Fruit fly (Drosophila melanogaster): Measurements from ENCODE around the gene Itgbn.

The Itgbn gene

DNA sequence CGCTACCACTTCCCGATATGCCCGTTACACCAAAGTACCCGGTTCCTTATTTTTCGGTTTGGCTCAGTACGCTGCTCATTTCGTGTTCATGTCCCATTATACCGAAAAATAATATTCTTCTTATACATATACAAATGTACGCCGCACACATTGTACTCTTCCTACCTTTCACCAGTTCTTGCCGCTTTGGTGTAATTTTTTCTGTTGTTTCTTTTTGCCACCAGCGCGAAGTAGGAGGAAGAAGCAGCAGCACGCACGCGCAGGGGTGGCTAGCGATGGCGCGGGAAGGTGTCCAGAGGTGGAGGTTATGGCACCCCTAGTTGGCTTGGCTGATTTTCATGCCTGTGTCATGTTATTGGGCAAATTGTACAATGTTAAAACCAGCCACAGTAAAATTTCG, 19.5 kb upstream of the Itgbn start:
- TF ChIP-seq gl (tag; optimal IDR thresholded peaks at IDR 0.05): no peak
- no peak for TF ChIP-seq CG14655 (GFP tag; optimal IDR thresholded peaks at IDR 0.05)
- TF ChIP-seq EcR (GFP tag; optimal IDR thresholded peaks at IDR 0.05): no peak
- TF ChIP-seq Pif1A (GFP tag; optimal IDR thresholded peaks at IDR 0.05): no peak
- no peak for TF ChIP-seq CG9948 (tag; optimal IDR thresholded peaks at IDR 0.05)
- TF ChIP-seq rn (GFP tag; IDR thresholded peaks at IDR 0.05): no peak
- no peak for TF ChIP-seq CG17806 (tag; optimal IDR thresholded peaks at IDR 0.05)
- no peak for TF ChIP-seq Pif1B (GFP tag; optimal IDR thresholded peaks at IDR 0.05)

DNA sequence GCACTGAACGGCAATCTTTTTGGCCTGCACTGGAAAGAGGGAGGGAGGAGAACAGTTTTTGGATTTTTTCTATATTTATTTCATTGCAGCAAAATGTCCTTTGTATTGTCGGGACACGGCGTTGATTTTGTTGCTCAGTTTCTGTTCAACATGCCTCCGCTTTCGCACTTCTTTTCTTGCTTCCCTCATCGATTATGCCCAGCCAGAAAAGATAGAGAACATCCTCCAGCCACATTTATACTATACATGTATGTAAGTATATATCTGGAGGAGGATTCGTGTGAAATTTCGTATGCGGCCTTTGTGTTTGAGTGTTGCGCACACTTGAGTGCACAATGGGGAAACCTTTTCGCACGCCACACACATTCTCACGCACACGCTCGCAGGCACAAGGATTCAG, 18.4 kb upstream of the Itgbn start:
- no peak for TF ChIP-seq Pif1A (GFP tag; optimal IDR thresholded peaks at IDR 0.05)
- no peak for TF ChIP-seq CG12605 (GFP tag; IDR thresholded peaks at IDR 0.05)
- no peak for TF ChIP-seq CG14655 (GFP tag; optimal IDR thresholded peaks at IDR 0.05)
- no peak for TF ChIP-seq CG13204 (GFP tag; optimal IDR thresholded peaks at IDR 0.05)
- no peak for TF ChIP-seq CG32121 (GFP tag; IDR thresholded peaks at IDR 0.05)
- TF ChIP-seq CG4496 (GFP tag; IDR thresholded peaks at IDR 0.05): no peak
- no peak for TF ChIP-seq CG8301 (tag; optimal IDR thresholded peaks at IDR 0.05)
- TF ChIP-seq CG15710 (tag; optimal IDR thresholded peaks at IDR 0.05): no peak
- no peak for TF ChIP-seq gl (tag; optimal IDR thresholded peaks at IDR 0.05)
- TF ChIP-seq Snoo (tag; optimal IDR thresholded peaks at IDR 0.05): no peak
- no peak for TF ChIP-seq CG34367 (tag; optimal IDR thresholded peaks at IDR 0.05)

DNA sequence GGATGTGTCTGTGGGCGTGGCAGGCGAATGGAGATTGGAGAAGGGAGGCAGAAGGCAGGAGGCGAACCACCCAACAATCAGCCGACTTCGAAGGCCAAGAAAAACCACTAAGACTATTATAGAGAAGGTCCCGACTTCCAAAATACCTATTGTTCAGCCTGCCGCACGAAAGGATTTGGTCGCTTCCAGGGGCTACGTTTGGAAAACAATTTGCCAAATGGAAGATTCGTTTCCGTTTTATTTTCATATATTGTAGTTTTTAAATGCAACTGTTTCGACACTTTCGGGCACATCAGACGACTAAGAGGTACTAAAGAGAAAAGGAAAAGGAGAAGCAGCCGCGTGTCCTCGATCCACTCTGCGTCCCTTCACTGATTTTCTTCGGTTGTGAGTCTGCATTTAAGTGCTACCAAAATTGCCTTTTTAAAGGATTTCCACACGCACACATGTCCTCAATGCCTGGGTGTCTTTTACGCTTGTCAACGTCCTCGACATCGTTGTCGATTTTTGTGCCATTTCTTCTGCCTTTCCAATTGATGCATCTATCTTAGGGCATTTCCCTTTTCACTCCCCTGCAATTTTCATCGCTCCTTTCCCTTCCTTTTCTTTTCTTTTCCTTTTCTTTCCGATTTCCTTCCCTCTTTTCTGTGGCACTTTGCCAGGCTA, 17.0 kb upstream of the Itgbn start:
- TF ChIP-seq Pif1B (GFP tag; optimal IDR thresholded peaks at IDR 0.05): no peak
- TF ChIP-seq CG32121 (GFP tag; IDR thresholded peaks at IDR 0.05): no peak
- TF ChIP-seq CG14655 (GFP tag; optimal IDR thresholded peaks at IDR 0.05): no peak
- 0 out of 3 replicates have a peak, but pooled peaks have one; percentile 21 for TF ChIP-seq fd96Ca (GFP tag; IDR thresholded peaks at IDR 0.05)

DNA sequence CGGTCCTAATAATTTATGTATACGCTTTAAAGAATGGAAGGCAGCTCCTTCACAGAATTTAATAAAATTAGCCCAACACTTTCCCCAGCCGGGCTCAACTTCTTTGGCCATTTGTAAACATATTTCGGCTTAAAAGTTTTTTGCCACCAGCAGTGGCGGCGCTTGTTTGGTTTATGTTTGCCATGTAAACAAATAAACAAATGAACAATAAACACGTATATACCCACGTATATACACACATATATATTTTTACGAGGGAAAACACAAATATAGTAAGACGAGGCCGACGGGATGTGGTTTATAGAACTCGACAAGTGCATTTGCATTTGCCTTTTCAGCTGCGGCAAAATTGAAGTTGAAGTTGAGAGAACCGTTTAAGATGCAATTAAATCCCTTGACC, 15.1 kb upstream of the Itgbn start:
- TF ChIP-seq EcR (GFP tag; optimal IDR thresholded peaks at IDR 0.05) (no peak), CG9948 (tag; optimal IDR thresholded peaks at IDR 0.05) (no peak)

DNA sequence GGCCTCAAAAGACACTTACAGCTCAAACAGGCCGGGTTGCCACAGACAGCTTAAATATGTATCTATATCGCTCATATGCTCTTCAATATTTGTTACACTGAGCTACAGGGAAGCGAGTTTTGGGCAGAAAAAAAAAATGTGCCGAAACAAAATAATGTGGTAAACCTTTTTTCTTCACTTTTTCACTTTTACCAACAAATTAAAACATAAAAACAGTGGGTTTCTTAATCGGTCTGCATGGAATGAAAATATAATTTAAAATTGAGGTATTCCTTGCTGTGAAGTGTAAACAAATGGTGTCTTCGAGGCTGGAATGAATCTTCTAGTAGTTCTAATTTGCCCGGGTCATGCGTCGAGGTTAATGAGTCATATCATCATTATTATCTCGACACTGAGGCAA, 14.1 kb upstream of the Itgbn start:
- TF ChIP-seq fd96Ca (GFP tag; IDR thresholded peaks at IDR 0.05) (no peak), CG14655 (GFP tag; optimal IDR thresholded peaks at IDR 0.05) (peak; percentile 33), CG9948 (tag; optimal IDR thresholded peaks at IDR 0.05) (peak; percentile 19), D1 (tag; optimal IDR thresholded peaks at IDR 0.05) (no peak), CG32121 (GFP tag; IDR thresholded peaks at IDR 0.05) (no peak), CG8159 (tag; optimal IDR thresholded peaks at IDR 0.05) (peak; percentile 3), CG12605 (GFP tag; IDR thresholded peaks at IDR 0.05) (no peak), gl (tag; optimal IDR thresholded peaks at IDR 0.05) (no peak), Pif1A (GFP tag; optimal IDR thresholded peaks at IDR 0.05) (no peak), CG10348 (GFP tag; IDR thresholded peaks at IDR 0.05) (no peak), rn (GFP tag; IDR thresholded peaks at IDR 0.05) (no peak), CG15710 (tag; optimal IDR thresholded peaks at IDR 0.05) (no peak), Ets98B (GFP tag; IDR thresholded peaks at IDR 0.05) (no peak), EcR (GFP tag; optimal IDR thresholded peaks at IDR 0.05) (no peak), Snoo (tag; optimal IDR thresholded peaks at IDR 0.05) (no peak), CG17806 (tag; optimal IDR thresholded peaks at IDR 0.05) (peak; percentile 32), Pif1B (GFP tag; optimal IDR thresholded peaks at IDR 0.05) (no peak), CG13204 (GFP tag; optimal IDR thresholded peaks at IDR 0.05) (no peak), CG34367 (tag; optimal IDR thresholded peaks at IDR 0.05) (no peak), CG8301 (tag; optimal IDR thresholded peaks at IDR 0.05) (peak; percentile 18), CG4496 (GFP tag; IDR thresholded peaks at IDR 0.05) (no peak)

DNA sequence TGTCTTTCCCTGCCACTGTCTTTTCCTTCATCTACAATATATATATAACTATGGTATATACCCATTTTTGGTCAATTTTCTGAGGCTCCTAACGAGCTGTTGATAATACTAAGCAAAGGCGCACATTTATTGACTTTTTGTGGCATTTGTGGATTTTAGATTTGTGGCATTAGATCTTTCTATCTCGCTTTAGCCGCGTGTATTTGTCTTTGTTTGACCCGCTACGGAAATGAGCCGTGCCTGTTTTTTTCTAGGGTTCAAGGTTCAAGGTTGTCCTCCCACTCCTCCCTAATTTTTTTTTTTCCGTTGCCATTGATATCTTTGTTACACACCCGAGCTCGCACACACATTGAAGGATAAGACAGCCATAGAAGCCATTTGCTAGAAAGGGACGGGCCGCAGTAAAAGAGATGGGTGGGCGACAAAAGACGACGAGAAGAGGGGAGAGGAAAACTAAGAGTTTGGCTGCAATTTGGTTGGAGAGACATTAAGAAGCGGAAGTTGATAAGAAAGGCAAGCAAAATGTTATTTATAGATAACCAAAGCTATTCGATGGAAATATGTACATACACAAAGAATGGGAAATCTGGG, 13.2 kb upstream of the Itgbn start:
- TF ChIP-seq Pif1B (GFP tag; optimal IDR thresholded peaks at IDR 0.05): no peak
- TF ChIP-seq CG15710 (tag; optimal IDR thresholded peaks at IDR 0.05): no peak
- TF ChIP-seq rn (GFP tag; IDR thresholded peaks at IDR 0.05): no peak
- no peak for TF ChIP-seq CG34367 (tag; optimal IDR thresholded peaks at IDR 0.05)
- no peak for TF ChIP-seq CG4496 (GFP tag; IDR thresholded peaks at IDR 0.05)
- TF ChIP-seq fd96Ca (GFP tag; IDR thresholded peaks at IDR 0.05): no peak
- TF ChIP-seq Snoo (tag; optimal IDR thresholded peaks at IDR 0.05): no peak
- TF ChIP-seq CG17806 (tag; optimal IDR thresholded peaks at IDR 0.05): no peak
- TF ChIP-seq D1 (tag; optimal IDR thresholded peaks at IDR 0.05): no peak
- TF ChIP-seq EcR (GFP tag; optimal IDR thresholded peaks at IDR 0.05): no peak
- TF ChIP-seq CG10348 (GFP tag; IDR thresholded peaks at IDR 0.05): no peak
- no peak for TF ChIP-seq CG9948 (tag; optimal IDR thresholded peaks at IDR 0.05)
- TF ChIP-seq CG13204 (GFP tag; optimal IDR thresholded peaks at IDR 0.05): no peak
- TF ChIP-seq Ets98B (GFP tag; IDR thresholded peaks at IDR 0.05): no peak
- TF ChIP-seq Pif1A (GFP tag; optimal IDR thresholded peaks at IDR 0.05): no peak
- TF ChIP-seq CG12605 (GFP tag; IDR thresholded peaks at IDR 0.05): no peak

DNA sequence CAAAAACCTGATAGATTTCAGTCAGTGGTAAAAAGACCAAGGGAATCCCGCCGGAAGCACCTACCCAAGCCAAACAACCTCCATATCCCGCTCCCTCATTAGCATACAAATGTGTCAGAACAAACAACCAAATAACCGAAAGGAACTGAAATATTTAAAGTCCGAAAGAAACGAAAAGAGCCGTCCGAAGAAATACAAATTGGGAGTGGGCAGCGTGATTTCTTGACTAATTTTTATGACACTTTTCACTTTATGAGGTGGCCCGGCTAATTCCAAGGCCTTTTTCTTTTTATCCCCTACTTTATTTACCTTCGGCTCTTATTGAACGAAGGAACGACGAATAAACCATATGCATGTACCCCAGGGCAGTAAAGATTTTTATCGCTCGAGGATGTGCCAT, 12.1 kb upstream of the Itgbn start:
- TF ChIP-seq CG34367 (tag; optimal IDR thresholded peaks at IDR 0.05) (no peak), CG17806 (tag; optimal IDR thresholded peaks at IDR 0.05) (no peak), CG32121 (GFP tag; IDR thresholded peaks at IDR 0.05) (no peak), CG4496 (GFP tag; IDR thresholded peaks at IDR 0.05) (no peak)

Data from whole organism, pupa.